Worm (Caenorhabditis elegans): ENCODE results near the gene str-6.

ce11 chrV:15773141-15773540 is 23.1 kb upstream of the str-6 start, which contains the start of gene nhr-60:
- TF ChIP-seq flt-1 (GFP tag; IDR thresholded peaks at IDR 0.05) = no peak
- TF ChIP-seq ztf-23 (GFP tag; IDR thresholded peaks at IDR 0.05) = no peak
- no peak for TF ChIP-seq T22C8.4 (GFP tag; IDR thresholded peaks at IDR 0.05)
- TF ChIP-seq tab-1 (GFP tag; IDR thresholded peaks at IDR 0.05) = no peak
- no peak for TF ChIP-seq ref-1 (GFP tag; conservative IDR thresholded peaks at IDR 0.05)
- no peak for TF ChIP-seq med-1 (GFP tag; optimal IDR thresholded peaks at IDR 0.05; ENCODE audit: insufficient read depth)
- no peak for TF ChIP-seq cog-1 (tag; optimal IDR thresholded peaks at IDR 0.05)

Data from whole organism, midembryonic.